Worm (Caenorhabditis elegans): ENCODE data around the gene srm-4.

Gene srm-4

ce11 chrV:14312695-14313094, 20.5 kb upstream of the srm-4 start, which contains the start of gene F14D7.8:
Gene F14D7.8, minus strand, starts transcription at chrV:14312795.
- TF ChIP-seq sem-4 (tag; optimal IDR thresholded peaks at IDR 0.05) (no peak), C34F6.9 (tag; optimal IDR thresholded peaks at IDR 0.05) (no peak), elt-3 (tag; optimal IDR thresholded peaks at IDR 0.05) (no peak), dmd-4 (tag; optimal IDR thresholded peaks at IDR 0.05) (no peak), lin-39 (tag; optimal IDR thresholded peaks at IDR 0.05) (no peak), unc-55 (GFP tag; optimal IDR thresholded peaks at IDR 0.05) (no peak), nhr-11 (tag; optimal IDR thresholded peaks at IDR 0.05) (no peak), lin-11 (tag; optimal IDR thresholded peaks at IDR 0.05) (no peak), gmeb-1 (tag; optimal IDR thresholded peaks at IDR 0.05) (no peak), alr-1 (tag; optimal IDR thresholded peaks at IDR 0.05) (no peak), ama-1 (optimal IDR thresholded peaks at IDR 0.05) (no peak), ztf-11 (tag; optimal IDR thresholded peaks at IDR 0.05) (no peak), R02D3.7 (tag; optimal IDR thresholded peaks at IDR 0.05) (no peak), fos-1 (tag; optimal IDR thresholded peaks at IDR 0.05) (no peak), skn-1 (tag; optimal IDR thresholded peaks at IDR 0.05) (no peak), aly-2 (tag; optimal IDR thresholded peaks at IDR 0.05) (no peak), mdl-1 (tag; optimal IDR thresholded peaks at IDR 0.05) (no peak), nhr-25 (tag; optimal IDR thresholded peaks at IDR 0.05) (no peak), unc-39 (tag; optimal IDR thresholded peaks at IDR 0.05) (no peak), nhr-129 (tag; optimal IDR thresholded peaks at IDR 0.05) (no peak)

ce11 chrV:14314236-14314635, 19.0 kb upstream of the srm-4 start, which contains the start of gene F47B8.1:
Gene F47B8.1, minus strand, starts transcription at chrV:14314336.
- TF ChIP-seq nhr-6 (tag; optimal IDR thresholded peaks at IDR 0.05): no peak
- no peak for TF ChIP-seq mdl-1 (tag; optimal IDR thresholded peaks at IDR 0.05)
- TF ChIP-seq sem-4 (tag; optimal IDR thresholded peaks at IDR 0.05): no peak
- TF ChIP-seq sma-9 (GFP tag; optimal IDR thresholded peaks at IDR 0.05): no peak
- TF ChIP-seq sma-9 (tag; optimal IDR thresholded peaks at IDR 0.05): no peak
- no peak for TF ChIP-seq ztf-1 (GFP tag; conservative IDR thresholded peaks at IDR 0.05)
- TF ChIP-seq mab-5 (tag; optimal IDR thresholded peaks at IDR 0.05): no peak
- TF ChIP-seq Y55F3AM.14 (GFP tag; optimal IDR thresholded peaks at IDR 0.05): no peak
- TF ChIP-seq lin-11 (tag; optimal IDR thresholded peaks at IDR 0.05): no peak
- no peak for TF ChIP-seq elt-3 (tag; optimal IDR thresholded peaks at IDR 0.05)
- no peak for TF ChIP-seq unc-39 (tag; optimal IDR thresholded peaks at IDR 0.05)
- no peak for TF ChIP-seq nhr-11 (tag; optimal IDR thresholded peaks at IDR 0.05)

ce11 chrV:14316525-14316924, 16.7 kb upstream of the srm-4 start, which contains the start of gene F47B8.2:
Gene F47B8.2, minus strand, starts transcription at chrV:14316625.
- TF ChIP-seq unc-62 (GFP tag; optimal IDR thresholded peaks at IDR 0.05) (no peak), nhr-11 (tag; optimal IDR thresholded peaks at IDR 0.05) (no peak), nhr-23 (tag; optimal IDR thresholded peaks at IDR 0.05) (no peak), snpc-4 (tag; optimal IDR thresholded peaks at IDR 0.05) (no peak), lin-39 (tag; optimal IDR thresholded peaks at IDR 0.05) (no peak), ZK546.5 (tag; optimal IDR thresholded peaks at IDR 0.05) (no peak), crh-2 (tag; optimal IDR thresholded peaks at IDR 0.05) (no peak), R02D3.7 (tag; optimal IDR thresholded peaks at IDR 0.05) (no peak), fos-1 (tag; optimal IDR thresholded peaks at IDR 0.05) (no peak), alr-1 (tag; optimal IDR thresholded peaks at IDR 0.05) (no peak)

ce11 chrV:14317204-14317603, 16.0 kb upstream of the srm-4 start:
- TF ChIP-seq blmp-1 (tag; optimal IDR thresholded peaks at IDR 0.05; ENCODE audit: insufficient read depth) (no peak), C34F6.9 (tag; optimal IDR thresholded peaks at IDR 0.05) (peak; percentile 7), nhr-129 (tag; optimal IDR thresholded peaks at IDR 0.05) (peak; percentile 40), ZK546.5 (tag; optimal IDR thresholded peaks at IDR 0.05) (no peak), dmd-4 (tag; optimal IDR thresholded peaks at IDR 0.05) (no peak), unc-55 (GFP tag; optimal IDR thresholded peaks at IDR 0.05) (peak; percentile 19), nhr-23 (tag; optimal IDR thresholded peaks at IDR 0.05) (no peak)

- TF ChIP-seq dmd-4 (tag; optimal IDR thresholded peaks at IDR 0.05): no peak
- TF ChIP-seq snpc-4 (tag; optimal IDR thresholded peaks at IDR 0.05): no peak
- no peak for TF ChIP-seq fos-1 (tag; optimal IDR thresholded peaks at IDR 0.05)
- no peak for TF ChIP-seq ztf-4 (tag; optimal IDR thresholded peaks at IDR 0.05)
- TF ChIP-seq R02D3.7 (tag; optimal IDR thresholded peaks at IDR 0.05): no peak
- TF ChIP-seq nhr-23 (tag; optimal IDR thresholded peaks at IDR 0.05): no peak
- no peak for TF ChIP-seq alr-1 (tag; optimal IDR thresholded peaks at IDR 0.05)
- TF ChIP-seq nhr-21 (tag; optimal IDR thresholded peaks at IDR 0.05): no peak
- no peak for TF ChIP-seq lsy-2 (tag; optimal IDR thresholded peaks at IDR 0.05)
- no peak for TF ChIP-seq sma-3 (GFP tag; optimal IDR thresholded peaks at IDR 0.05)
- no peak for TF ChIP-seq gmeb-1 (tag; optimal IDR thresholded peaks at IDR 0.05)
- no peak for TF ChIP-seq crh-2 (tag; optimal IDR thresholded peaks at IDR 0.05)
- no peak for TF ChIP-seq nhr-77 (tag; optimal IDR thresholded peaks at IDR 0.05)
- no peak for TF ChIP-seq lin-39 (tag; optimal IDR thresholded peaks at IDR 0.05)
- no peak for TF ChIP-seq ama-1 (optimal IDR thresholded peaks at IDR 0.05)
- TF ChIP-seq nhr-11 (tag; optimal IDR thresholded peaks at IDR 0.05): no peak
- no peak for TF ChIP-seq egl-27 (tag; optimal IDR thresholded peaks at IDR 0.05)
- TF ChIP-seq nhr-237 (tag; optimal IDR thresholded peaks at IDR 0.05): no peak
- TF ChIP-seq blmp-1 (tag; optimal IDR thresholded peaks at IDR 0.05; ENCODE audit: insufficient read depth): no peak
Measured at ce11 chrV:14317621-14318020, 15.6 kb upstream of the srm-4 start.

Data from whole organism, L2 larva.